Fruit fly (Drosophila melanogaster) whole organism, pupa: ENCODE measurements around the gene RpL37A.

Source experiments
- CG10348 ChIP-seq: fragments of 200-800 bp; sonication (Bioruptor generic); IDR thresholded peaks from 2 replicates; pipeline ENCODE4 v1.3.6; 2022; ENCODE audit warnings: missing biosample characterization, missing genetic modification characterization
- CG12605 ChIP-seq: fragments of 200-800 bp; sonication (Bioruptor generic); IDR thresholded peaks from 2 replicates; pipeline ENCODE4 v1.3.6; 2022; ENCODE audit warnings: missing biosample characterization, missing genetic modification characterization
- CG13204 ChIP-seq: fragments of 200-800 bp; sonication (Bioruptor generic); optimal IDR thresholded peaks from 2 replicates; lab custom pipeline; 2018; ENCODE audit warnings: missing biosample characterization, mild to moderate bottlenecking, missing genetic modification characterization, moderate library complexity
- CG14655 ChIP-seq: fragments of 200-800 bp; sonication (Bioruptor generic); optimal IDR thresholded peaks from 3 replicates; lab custom pipeline; 2017; ENCODE audit warnings: mild to moderate bottlenecking, missing biosample characterization, missing genetic modification reagents, missing genetic modification characterization
- CG15710 ChIP-seq: fragments of 200-800 bp; sonication (Bioruptor generic); optimal IDR thresholded peaks from 2 replicates; lab custom pipeline; 2018; ENCODE audit warnings: missing biosample characterization, mild to moderate bottlenecking, missing genetic modification characterization, moderate library complexity
- CG17806 ChIP-seq: fragments of 200-800 bp; sonication (Bioruptor generic); optimal IDR thresholded peaks from 2 replicates; lab custom pipeline; 2018; ENCODE audit warnings: missing biosample characterization, mild to moderate bottlenecking, missing genetic modification characterization, moderate library complexity
- CG32121 ChIP-seq: fragments of 200-800 bp; sonication (Bioruptor generic); IDR thresholded peaks from 2 replicates; pipeline ENCODE4 v1.3.6; 2022; ENCODE audit warnings: missing biosample characterization, missing genetic modification characterization
- CG34367 ChIP-seq: fragments of 200-800 bp; sonication (Bioruptor generic); optimal IDR thresholded peaks from 2 replicates; lab custom pipeline; 2018; ENCODE audit warnings: missing biosample characterization, mild to moderate bottlenecking, missing genetic modification characterization
- CG4496 ChIP-seq: fragments of 200-800 bp; sonication (Bioruptor generic); IDR thresholded peaks from 3 replicates; pipeline ENCODE4 v1.3.6; 2022; ENCODE audit warnings: missing biosample characterization, missing genetic modification characterization
- CG8159 ChIP-seq: fragments of 200-800 bp; sonication (Bioruptor generic); optimal IDR thresholded peaks from 3 replicates; lab custom pipeline; 2018; ENCODE audit warnings: missing biosample characterization, mild to moderate bottlenecking, missing genetic modification characterization, moderate library complexity
- CG8301 ChIP-seq: fragments of 200-800 bp; sonication (Bioruptor generic); optimal IDR thresholded peaks from 2 replicates; lab custom pipeline; 2018; ENCODE audit warnings: missing biosample characterization, mild to moderate bottlenecking, missing genetic modification characterization
- CG9948 ChIP-seq: fragments of 200-800 bp; sonication (Bioruptor generic); optimal IDR thresholded peaks from 2 replicates; lab custom pipeline; 2018; ENCODE audit warnings: missing biosample characterization, mild to moderate bottlenecking, missing genetic modification characterization, moderate library complexity
- D1 ChIP-seq: fragments of 200-800 bp; sonication (Bioruptor generic); optimal IDR thresholded peaks from 2 replicates; lab custom pipeline; 2018; ENCODE audit warnings: missing biosample characterization, mild to moderate bottlenecking, missing genetic modification characterization, moderate library complexity
- EcR ChIP-seq: fragments of 200-800 bp; sonication (Bioruptor generic); optimal IDR thresholded peaks from 3 replicates; lab custom pipeline; 2019; ENCODE audit warnings: missing biosample characterization, missing genetic modification characterization, mild to moderate bottlenecking, moderate library complexity, missing genetic modification reagents
- Ets98B ChIP-seq: fragments of 200-800 bp; sonication (Bioruptor generic); IDR thresholded peaks from 2 replicates; pipeline ENCODE4 v1.3.6; 2022; ENCODE audit warnings: missing biosample characterization, missing genetic modification characterization
- Pif1A ChIP-seq: fragments of 200-800 bp; sonication (Bioruptor generic); optimal IDR thresholded peaks from 3 replicates; lab custom pipeline; 2016; ENCODE audit warnings: missing biosample characterization, missing genetic modification characterization
- Pif1B ChIP-seq: fragments of 200-800 bp; sonication (Bioruptor generic); optimal IDR thresholded peaks from 3 replicates; lab custom pipeline; 2016; ENCODE audit warnings: missing biosample characterization, missing genetic modification characterization
- Snoo ChIP-seq: fragments of 200-800 bp; sonication (Bioruptor generic); optimal IDR thresholded peaks from 3 replicates; lab custom pipeline; 2017; ENCODE audit warnings: missing biosample characterization, mild to moderate bottlenecking, missing genetic modification characterization, inconsistent platforms
- fd96Ca ChIP-seq: fragments of 200-800 bp; sonication (Bioruptor generic); IDR thresholded peaks from 3 replicates; pipeline ENCODE4 v1.3.6; 2022; ENCODE audit warnings: missing biosample characterization, missing genetic modification characterization
- gl ChIP-seq: fragments of 200-800 bp; sonication (Bioruptor generic); optimal IDR thresholded peaks from 2 replicates; lab custom pipeline; 2018; ENCODE audit warnings: missing biosample characterization, mild to moderate bottlenecking, missing genetic modification characterization
- rn ChIP-seq: fragments of 200-800 bp; sonication (Bioruptor generic); IDR thresholded peaks from 2 replicates; pipeline ENCODE4 v1.3.6; 2022; ENCODE audit warnings: missing biosample characterization, missing genetic modification characterization

The RpL37A gene

DNA sequence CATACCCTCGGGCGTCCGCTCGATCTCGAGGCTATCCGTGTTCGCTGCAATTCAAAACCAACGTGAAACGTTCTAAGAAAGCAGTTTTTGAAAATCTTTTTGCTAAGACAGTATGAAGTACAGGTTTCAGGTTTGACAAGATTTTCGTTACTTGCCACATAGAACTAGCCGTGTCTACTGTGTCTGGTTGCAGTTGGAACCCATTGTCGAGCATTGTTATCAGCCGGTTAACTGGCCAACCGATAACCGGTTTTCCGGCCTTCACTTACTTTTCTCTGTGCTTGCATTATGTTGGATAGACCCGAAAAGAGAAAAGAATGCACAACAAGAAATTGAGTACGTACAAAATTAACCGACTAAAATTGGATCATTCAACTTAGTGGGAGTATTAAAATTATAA is 20.8 kb upstream of the RpL37A start:
- TF ChIP-seq EcR (peak; percentile 51), CG4496 (GFP tag; lab: Robert Waterston, UW) (peak; percentile 50; the same call in 1 of the 3 replicates), CG12605 (GFP tag; lab: Robert Waterston, UW) (no peak), CG8301 (tag; lab: Kevin White, UChicago) (peak; percentile 23), Pif1B (peak; percentile 14), Pif1A (GFP tag; lab: Kevin White, UChicago) (no peak)

DNA sequence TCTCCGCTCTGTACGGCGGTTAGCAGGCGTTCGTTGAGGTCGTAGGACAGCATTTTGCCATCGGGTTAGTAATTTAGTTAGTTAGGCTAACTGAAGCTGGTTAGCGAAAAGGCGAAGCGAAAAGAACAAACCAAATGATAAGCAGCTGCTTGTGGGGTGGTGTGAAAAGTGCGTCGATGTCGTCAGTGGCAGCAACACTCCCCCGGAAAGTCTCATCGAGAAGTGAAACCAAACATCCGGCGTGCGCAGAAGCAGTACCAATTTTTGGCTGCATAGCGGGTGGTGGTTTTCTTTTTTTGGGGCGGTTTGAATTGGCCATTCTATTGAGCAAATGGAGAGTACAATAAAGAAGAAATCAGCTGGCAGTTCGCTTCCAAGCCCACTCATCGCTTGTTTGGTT is 19.9 kb upstream of the RpL37A start, which contains the start of gene CG9121:
Gene CG9121, minus strand, starts transcription at position 238 of the 400 bp plus-strand sequence.
- TF ChIP-seq CG8301 (tag; lab: Kevin White, UChicago) (no peak), CG4496 (GFP tag; lab: Robert Waterston, UW) (no peak)

DNA sequence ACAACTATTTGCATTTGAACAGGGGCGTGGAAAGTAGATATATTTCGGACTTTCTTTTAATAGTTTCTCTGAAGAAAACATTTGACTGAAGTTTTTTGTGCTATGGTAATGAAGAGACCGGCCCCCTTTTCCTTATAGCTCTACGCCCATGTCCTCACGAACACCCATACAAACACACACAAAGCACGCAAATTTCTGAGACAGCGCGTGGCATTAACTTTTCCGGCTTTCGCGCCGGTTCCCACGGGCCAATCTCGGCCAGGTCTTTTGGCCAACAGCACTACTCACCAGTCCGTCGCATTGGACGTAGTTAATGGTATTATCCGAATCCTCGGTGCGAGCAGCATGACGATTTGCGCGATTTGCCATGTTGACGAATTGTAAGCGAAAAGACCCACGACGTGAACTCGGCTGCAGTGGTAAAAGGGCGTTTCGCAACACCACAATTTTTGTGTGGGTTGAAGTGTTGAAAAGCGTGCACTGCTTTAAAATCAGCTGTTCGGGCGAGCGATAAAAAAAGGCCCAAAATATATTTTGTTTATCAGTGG is 18.3 kb upstream of the RpL37A start, which contains the start of gene senju:
Gene senju, plus strand, starts transcription at position 477 of the 548 bp plus-strand sequence.
- peak; percentile 79 for TF ChIP-seq CG8301 (tag; lab: Kevin White, UChicago)
- TF ChIP-seq CG32121 (GFP tag; lab: Robert Waterston, UW): peak; percentile 79
- no peak for TF ChIP-seq CG13204 (GFP tag; lab: Kevin White, UChicago)
- TF ChIP-seq CG9948 (tag; lab: Kevin White, UChicago): peak; percentile 71
- TF ChIP-seq Snoo (tag; lab: Kevin White, UChicago): peak; percentile 80
- peak; percentile 68 for TF ChIP-seq CG34367
- peak; percentile 58; the same call in 1 of the 2 replicates for TF ChIP-seq rn (GFP tag; lab: Robert Waterston, UW)
- TF ChIP-seq CG12605 (GFP tag; lab: Robert Waterston, UW): peak; percentile 73
- TF ChIP-seq EcR: peak; percentile 57
- peak; percentile 80 for TF ChIP-seq Pif1B
- TF ChIP-seq CG15710 (tag; lab: Kevin White, UChicago): peak; percentile 77
- TF ChIP-seq Ets98B (GFP tag; lab: Robert Waterston, UW): peak; percentile 87
- TF ChIP-seq CG8159 (tag; lab: Kevin White, UChicago): peak; percentile 74
- TF ChIP-seq CG4496 (GFP tag; lab: Robert Waterston, UW): peak; percentile 89
- no peak for TF ChIP-seq CG14655 (GFP tag; lab: Kevin White, UChicago)
- TF ChIP-seq CG17806 (tag; lab: Kevin White, UChicago): peak; percentile 77
- peak; percentile 89 for TF ChIP-seq Pif1A (GFP tag; lab: Kevin White, UChicago)
- TF ChIP-seq fd96Ca: peak; percentile 89
- no peak for TF ChIP-seq CG10348
- TF ChIP-seq D1 (tag; lab: Kevin White, UChicago): no peak
- peak; percentile 65 for TF ChIP-seq gl (tag; lab: Kevin White, UChicago)

DNA sequence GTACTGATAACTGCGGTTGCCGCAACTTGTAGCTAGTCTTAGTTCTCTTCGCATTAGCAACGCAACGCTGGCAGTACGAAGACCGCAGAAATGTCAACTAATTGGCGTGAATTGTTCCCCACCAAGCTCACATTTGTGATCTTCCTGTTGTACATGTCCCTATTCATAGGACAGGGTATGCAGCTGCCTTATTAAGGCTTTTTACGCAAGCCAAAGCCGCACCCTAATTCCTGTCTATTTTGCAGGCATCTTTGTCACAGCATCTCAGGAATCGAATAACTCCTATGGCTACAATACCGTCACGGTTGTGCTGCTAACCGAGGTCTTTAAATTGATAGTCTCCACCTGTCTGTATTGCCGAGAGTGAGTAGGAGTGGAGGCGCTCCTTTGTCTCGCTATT is 17.8 kb upstream of the RpL37A start, which contains the start of gene eIF3h:
Gene eIF3h, minus strand, starts transcription at position 101 of the 400 bp plus-strand sequence.
- TF ChIP-seq D1 (tag; lab: Kevin White, UChicago) (no peak), CG4496 (GFP tag; lab: Robert Waterston, UW) (no peak), CG9948 (tag; lab: Kevin White, UChicago) (no peak), Ets98B (GFP tag; lab: Robert Waterston, UW) (no peak), CG34367 (no peak), gl (tag; lab: Kevin White, UChicago) (no peak), CG10348 (no peak), rn (GFP tag; lab: Robert Waterston, UW) (no peak), CG17806 (tag; lab: Kevin White, UChicago) (no peak)
- TF ChIP-seq, all 21 proteins: peak for 0

DNA sequence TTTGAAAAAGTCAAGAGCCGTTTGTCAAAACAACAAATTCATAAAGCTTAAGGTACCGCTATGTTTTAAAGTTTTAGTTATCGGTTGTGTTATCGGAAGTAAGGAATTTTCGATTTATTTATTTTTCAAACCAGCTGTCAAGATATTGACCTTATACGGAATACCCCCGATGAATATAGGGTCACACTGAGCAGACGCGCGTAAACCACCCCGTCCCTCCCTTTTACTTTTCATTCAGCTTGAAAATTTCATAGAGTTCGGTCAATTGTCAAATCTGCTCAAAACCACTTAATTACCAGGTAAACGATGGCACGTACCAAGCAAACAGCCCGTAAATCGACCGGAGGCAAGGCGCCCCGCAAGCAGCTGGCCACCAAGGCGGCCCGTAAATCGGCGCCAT is 15.8 kb upstream of the RpL37A start, which contains the start of the genes CG14036 and His3.3A:
Gene CG14036, minus strand, starts transcription at position 64 of the 400 bp plus-strand sequence.
Gene His3.3A, plus strand, starts transcription at position 106 of the 400 bp plus-strand sequence.
- TF ChIP-seq CG17806 (tag; lab: Kevin White, UChicago): no peak
- no peak for TF ChIP-seq fd96Ca
- no peak for TF ChIP-seq CG34367
- TF ChIP-seq CG8159 (tag; lab: Kevin White, UChicago): no peak
- no peak for TF ChIP-seq gl (tag; lab: Kevin White, UChicago)
- no peak for TF ChIP-seq CG12605 (GFP tag; lab: Robert Waterston, UW)
- TF ChIP-seq CG14655 (GFP tag; lab: Kevin White, UChicago): no peak
- TF ChIP-seq EcR: peak; percentile 25
- TF ChIP-seq Ets98B (GFP tag; lab: Robert Waterston, UW): no peak
- TF ChIP-seq Pif1A (GFP tag; lab: Kevin White, UChicago): no peak
- TF ChIP-seq CG32121 (GFP tag; lab: Robert Waterston, UW): peak; percentile 35; the same call in 1 of the 2 replicates
- no peak for TF ChIP-seq rn (GFP tag; lab: Robert Waterston, UW)
- TF ChIP-seq CG15710 (tag; lab: Kevin White, UChicago): peak; percentile 0

DNA sequence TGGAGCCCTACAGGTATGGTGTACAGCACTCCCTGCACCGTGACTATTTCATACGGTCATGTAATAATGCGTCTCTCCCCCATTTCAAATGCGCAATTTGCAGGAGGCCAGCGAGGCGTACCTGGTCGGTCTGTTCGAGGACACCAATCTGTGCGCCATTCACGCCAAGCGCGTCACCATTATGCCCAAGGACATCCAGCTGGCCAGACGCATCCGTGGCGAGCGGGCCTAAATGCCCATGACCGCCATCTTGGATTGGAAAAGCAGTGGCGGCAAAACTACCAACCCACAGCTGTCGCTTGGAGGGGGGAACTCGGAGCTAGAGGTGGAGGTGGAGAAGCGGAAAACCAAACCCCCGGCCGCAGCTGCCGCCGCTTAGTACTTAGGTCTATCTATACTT is 15.2 kb upstream of the RpL37A start:
- TF ChIP-seq Pif1A (GFP tag; lab: Kevin White, UChicago) (no peak), fd96Ca (no peak), CG32121 (GFP tag; lab: Robert Waterston, UW) (no peak), EcR (no peak), gl (tag; lab: Kevin White, UChicago) (no peak), Ets98B (GFP tag; lab: Robert Waterston, UW) (no peak)
- TF ChIP-seq, all 21 proteins: peak for 0
